Fruit fly (Drosophila melanogaster) whole organism, embryonic: Measurements from ENCODE around the gene Spase25.

Experiments used
- Antp ChIP-seq: fragments of 200-800 bp; sonication (Bioruptor generic); optimal IDR thresholded peaks from 3 replicates; lab custom pipeline; 2016; ENCODE audit warnings: missing biosample characterization, missing genetic modification characterization
- Atf3 ChIP-seq: fragments of 200-800 bp; sonication (Bioruptor generic); optimal IDR thresholded peaks from 3 replicates; lab custom pipeline; 2016; ENCODE audit warnings: missing biosample characterization, missing genetic modification characterization
- CG10209 ChIP-seq: fragments of 200-800 bp; sonication (Bioruptor generic); optimal IDR thresholded peaks from 3 replicates; lab custom pipeline; 2017; ENCODE audit warnings: missing biosample characterization, mild to moderate bottlenecking, missing genetic modification characterization, missing genetic modification reagents
- CG10321 ChIP-seq: fragments of 200-800 bp; sonication (Bioruptor generic); IDR thresholded peaks from 2 replicates; pipeline ENCODE4 v1.3.6; 2022; ENCODE audit warnings: missing biosample characterization, missing genetic modification characterization
- CG10543 ChIP-seq: fragments of 200-800 bp; sonication (Bioruptor generic); optimal IDR thresholded peaks from 3 replicates; lab custom pipeline; 2017; ENCODE audit warnings: missing biosample characterization, mild to moderate bottlenecking, missing genetic modification characterization, moderate library complexity
- CG11085 ChIP-seq: fragments of 200-800 bp; sonication (Bioruptor generic); IDR thresholded peaks from 2 replicates; pipeline ENCODE4 v1.3.6; 2022; ENCODE audit warnings: missing biosample characterization, missing genetic modification characterization
- CG12071 ChIP-seq: fragments of 200-800 bp; sonication (Bioruptor generic); optimal IDR thresholded peaks from 3 replicates; lab custom pipeline; 2018; ENCODE audit warnings: missing biosample characterization, mild to moderate bottlenecking, missing genetic modification characterization
- CG12236 ChIP-seq: fragments of 200-800 bp; sonication (Bioruptor generic); optimal IDR thresholded peaks from 2 replicates; lab custom pipeline; 2016; ENCODE audit warnings: missing biosample characterization, missing genetic modification characterization
- CG13287 ChIP-seq: fragments of 200-800 bp; sonication (Bioruptor generic); IDR thresholded peaks from 2 replicates; pipeline ENCODE4 v1.3.6; 2022; ENCODE audit warnings: missing biosample characterization, missing genetic modification characterization; ENCODE audit not compliant: partially characterized antibody
- CG14050 ChIP-seq: fragments of 200-800 bp; sonication (Bioruptor generic); IDR thresholded peaks from 3 replicates; pipeline ENCODE4 v1.3.6; 2022; ENCODE audit warnings: missing biosample characterization, missing genetic modification characterization
- CG31224 ChIP-seq: fragments of 200-800 bp; sonication (Bioruptor generic); IDR thresholded peaks from 2 replicates; pipeline ENCODE4 v1.3.6; 2022; ENCODE audit warnings: missing biosample characterization, missing genetic modification characterization
- CG31388 ChIP-seq: fragments of 200-800 bp; sonication (Bioruptor generic); optimal IDR thresholded peaks from 2 replicates; lab custom pipeline; 2016; ENCODE audit warnings: missing biosample characterization, missing genetic modification characterization
- CG34224 ChIP-seq: fragments of 200-800 bp; sonication (Bioruptor generic); IDR thresholded peaks from 3 replicates; pipeline ENCODE4 v1.3.6; 2022; ENCODE audit warnings: missing biosample characterization, missing genetic modification characterization; ENCODE audit not compliant: partially characterized antibody
- CG42726 ChIP-seq: fragments of 200-800 bp; sonication (Bioruptor generic); IDR thresholded peaks from 2 replicates; pipeline ENCODE4 v1.3.6; 2022; ENCODE audit warnings: missing biosample characterization, missing genetic modification characterization; ENCODE audit not compliant: partially characterized antibody
- CG4282 ChIP-seq: fragments of 200-800 bp; sonication (Bioruptor generic); optimal IDR thresholded peaks from 2 replicates; lab custom pipeline; 2016; ENCODE audit warnings: missing biosample characterization, missing genetic modification characterization
- CG4854 ChIP-seq: fragments of 200-800 bp; sonication (Bioruptor generic); optimal IDR thresholded peaks from 2 replicates; lab custom pipeline; 2016; ENCODE audit warnings: missing biosample characterization, missing genetic modification characterization, inconsistent platforms
- CG7839 ChIP-seq: fragments of 200-800 bp; sonication (Bioruptor generic); optimal IDR thresholded peaks from 3 replicates; lab custom pipeline; 2018; ENCODE audit warnings: missing biosample characterization, mild to moderate bottlenecking, missing genetic modification characterization, moderate library complexity
- CG8924 ChIP-seq: fragments of 200-800 bp; optimal IDR thresholded peaks from 3 replicates; lab custom pipeline; 2019; ENCODE audit warnings: missing biosample characterization, mild to moderate bottlenecking, missing genetic modification characterization, moderate library complexity
- CG9797 ChIP-seq: fragments of 200-800 bp; sonication (Bioruptor generic); optimal IDR thresholded peaks from 3 replicates; lab custom pipeline; 2018; ENCODE audit warnings: missing biosample characterization, mild to moderate bottlenecking, missing genetic modification characterization
- CHES-1-like ChIP-seq: fragments of 200-800 bp; sonication (Bioruptor generic); optimal IDR thresholded peaks from 2 replicates; lab custom pipeline; 2016; ENCODE audit warnings: missing biosample characterization, missing genetic modification characterization
- CTCF ChIP-seq: fragments of 200-800 bp; sonication (Bioruptor generic); optimal IDR thresholded peaks from 2 replicates; lab custom pipeline; 2017; ENCODE audit warnings: missing biosample characterization, mild to moderate bottlenecking, missing genetic modification characterization, moderate library complexity
- Chrac-16 ChIP-seq: fragments of 200-800 bp; sonication (Bioruptor generic); optimal IDR thresholded peaks from 3 replicates; lab custom pipeline; 2016; ENCODE audit warnings: missing biosample characterization, missing genetic modification characterization
- Dip2 ChIP-seq: fragments of 200-800 bp; sonication (Bioruptor generic); IDR thresholded peaks from 2 replicates; pipeline ENCODE4 v1.3.6; 2022; ENCODE audit warnings: missing biosample characterization, missing genetic modification characterization
- E2f2 ChIP-seq: fragments of 200-800 bp; sonication (Bioruptor generic); IDR thresholded peaks from 2 replicates; pipeline ENCODE4 v1.3.6; 2022; ENCODE audit warnings: missing biosample characterization, missing genetic modification characterization
- HLH3B ChIP-seq: fragments of 200-800 bp; sonication (Bioruptor generic); IDR thresholded peaks from 2 replicates; pipeline ENCODE4 v1.3.6; 2022; ENCODE audit warnings: missing biosample characterization, missing genetic modification characterization
- Hand ChIP-seq: fragments of 200-800 bp; sonication (Bioruptor generic); optimal IDR thresholded peaks from 2 replicates; lab custom pipeline; 2017; ENCODE audit warnings: mild to moderate bottlenecking, missing biosample characterization, missing genetic modification reagents, missing genetic modification characterization
- Hr51 ChIP-seq, 2 experiments: fragments of 200-800 bp; sonication (Bioruptor generic); optimal IDR thresholded peaks; 2 replicates in 1 of 2; 3 replicates in 1 of 2; lab custom pipeline; 2016 to 2018; ENCODE audit warnings: missing biosample characterization in 2 of 2, missing genetic modification characterization in 2 of 2, mild to moderate bottlenecking in 1 of 2, moderate library complexity in 1 of 2
- Hsf ChIP-seq: fragments of 200-800 bp; sonication (Bioruptor generic); optimal IDR thresholded peaks from 3 replicates; lab custom pipeline; 2016; ENCODE audit warnings: missing biosample characterization, missing genetic modification characterization
- Lpt ChIP-seq: fragments of >200 bp; optimal IDR thresholded peaks from 2 replicates; lab custom pipeline; 2018; ENCODE audit warnings: missing biosample characterization, missing genetic modification characterization
- Max ChIP-seq: fragments of 200-800 bp; sonication (Bioruptor generic); optimal IDR thresholded peaks from 2 replicates; lab custom pipeline; 2016; ENCODE audit warnings: missing biosample characterization, mild to moderate bottlenecking, missing genetic modification characterization
- Mes4 ChIP-seq: fragments of 200-800 bp; sonication (Bioruptor generic); optimal IDR thresholded peaks from 2 replicates; lab custom pipeline; 2016; ENCODE audit warnings: missing biosample characterization, missing genetic modification characterization
- Rx ChIP-seq: fragments of 200-800 bp; sonication (Bioruptor generic); IDR thresholded peaks from 2 replicates; pipeline ENCODE4 v1.3.6; 2022; ENCODE audit warnings: missing biosample characterization, missing genetic modification characterization
- TFAM ChIP-seq: fragments of 200-800 bp; sonication (Bioruptor generic); optimal IDR thresholded peaks from 2 replicates; lab custom pipeline; 2017; ENCODE audit warnings: missing biosample characterization, missing genetic modification characterization, inconsistent platforms
- chm ChIP-seq: fragments of 200-800 bp; sonication (Bioruptor generic); IDR thresholded peaks from 2 replicates; pipeline ENCODE4 v1.3.6; 2022; ENCODE audit warnings: missing biosample characterization, missing genetic modification characterization
- da ChIP-seq: fragments of 200-800 bp; sonication (Bioruptor generic); optimal IDR thresholded peaks from 2 replicates; lab custom pipeline; 2016; ENCODE audit warnings: missing biosample characterization, missing genetic modification characterization
- dm ChIP-seq: fragments of 200-800 bp; sonication (Bioruptor generic); optimal IDR thresholded peaks from 3 replicates; lab custom pipeline; 2016; ENCODE audit warnings: missing biosample characterization, missing genetic modification characterization
- fu2 ChIP-seq: fragments of 200-800 bp; sonication (Bioruptor generic); optimal IDR thresholded peaks from 2 replicates; lab custom pipeline; 2016; ENCODE audit warnings: missing biosample characterization, missing genetic modification characterization
- hth ChIP-seq: fragments of >200 bp; optimal IDR thresholded peaks from 2 replicates; lab custom pipeline; 2017; ENCODE audit warnings: inconsistent platforms
- inv ChIP-seq: fragments of 200-800 bp; sonication (Bioruptor generic); IDR thresholded peaks from 2 replicates; pipeline ENCODE4 v1.3.6; 2022; ENCODE audit warnings: missing biosample characterization, missing genetic modification characterization; ENCODE audit not compliant: partially characterized antibody
- kni ChIP-seq: fragments of 200-800 bp; sonication (Bioruptor generic); optimal IDR thresholded peaks from 3 replicates; lab custom pipeline; 2017; ENCODE audit warnings: mild to moderate bottlenecking, missing biosample characterization, missing genetic modification reagents, missing genetic modification characterization
- lab ChIP-seq: fragments of 200-800 bp; sonication (Bioruptor generic); optimal IDR thresholded peaks from 3 replicates; lab custom pipeline; 2017; ENCODE audit warnings: missing biosample characterization, missing genetic modification characterization, mild to moderate bottlenecking, moderate library complexity, missing genetic modification reagents
- maf-S ChIP-seq: fragments of 200-800 bp; sonication (Bioruptor generic); optimal IDR thresholded peaks from 2 replicates; lab custom pipeline; 2016; ENCODE audit warnings: missing biosample characterization, missing genetic modification characterization
- ranshi ChIP-seq: fragments of 200-800 bp; sonication (Bioruptor generic); IDR thresholded peaks from 2 replicates; pipeline ENCODE4 v1.3.6; 2022; ENCODE audit warnings: missing biosample characterization, missing genetic modification characterization
- repo ChIP-seq: fragments of 200-800 bp; sonication (Bioruptor generic); optimal IDR thresholded peaks from 2 replicates; lab custom pipeline; 2016; ENCODE audit warnings: missing biosample characterization, missing genetic modification characterization
- rib ChIP-seq: fragments of 200-800 bp; sonication (Bioruptor generic); IDR thresholded peaks from 2 replicates; pipeline ENCODE4 v1.3.6; 2022; ENCODE audit warnings: missing biosample characterization, missing genetic modification characterization
- sens-2 ChIP-seq: fragments of 200-800 bp; sonication (Bioruptor generic); IDR thresholded peaks from 2 replicates; pipeline ENCODE4 v1.3.6; 2022; ENCODE audit warnings: missing biosample characterization, missing genetic modification characterization
- sisA ChIP-seq: fragments of 200-800 bp; sonication (Bioruptor generic); IDR thresholded peaks from 2 replicates; pipeline ENCODE4 v1.3.6; 2022; ENCODE audit warnings: missing biosample characterization, missing genetic modification characterization
- sqz ChIP-seq: fragments of 200-800 bp; sonication (Bioruptor generic); optimal IDR thresholded peaks from 3 replicates; lab custom pipeline; 2018; ENCODE audit warnings: missing biosample characterization, mild to moderate bottlenecking, missing genetic modification characterization
- sug ChIP-seq: fragments of 200-800 bp; optimal IDR thresholded peaks from 2 replicates; lab custom pipeline; 2019; ENCODE audit warnings: missing biosample characterization, mild to moderate bottlenecking, missing genetic modification characterization, moderate library complexity
- ttk ChIP-seq: fragments of 200-800 bp; sonication (Bioruptor generic); IDR thresholded peaks from 2 replicates; pipeline ENCODE4 v2.1.2; 2022; ENCODE audit warnings: missing biosample characterization, missing genetic modification characterization
- tup ChIP-seq: fragments of 200-800 bp; sonication (Bioruptor generic); optimal IDR thresholded peaks from 2 replicates; lab custom pipeline; 2016; ENCODE audit warnings: missing biosample characterization, mild to moderate bottlenecking, missing genetic modification characterization, moderate library complexity
- unc-4 ChIP-seq: fragments of 200-800 bp; sonication (Bioruptor generic); IDR thresholded peaks from 2 replicates; pipeline ENCODE4 v1.3.6; 2022; ENCODE audit warnings: missing biosample characterization, missing genetic modification characterization; ENCODE audit not compliant: partially characterized antibody
- vvl ChIP-seq: fragments of 200-800 bp; sonication (Bioruptor generic); IDR thresholded peaks from 2 replicates; pipeline ENCODE4 v1.3.6; 2022; ENCODE audit warnings: missing biosample characterization, missing genetic modification characterization

Gene Spase25

dm6 chrX:11499454-11499853 lies 14.4 kb downstream of the Spase25 start (continued):
- TF ChIP-seq CG10543 (no peak), Hsf (peak; percentile 27), sug (no peak), Hand (no peak), CG8924 (no peak), CG4854 (GFP tag; lab: Kevin White, UChicago) (no peak), CG31388 (GFP tag; lab: Kevin White, UChicago) (no peak), unc-4 (GFP tag; lab: Robert Waterston, UW) (no peak), sisA (peak; percentile 67), CG12071 (peak; percentile 33), CHES-1-like (GFP tag; lab: Kevin White, UChicago) (no peak), kni (GFP tag; lab: Kevin White, UChicago) (no peak), HLH3B (GFP tag; lab: Robert Waterston, UW) (peak; percentile 39; the same call in 1 of the 2 replicates), CG14050 (no peak), dm (GFP tag; lab: Kevin White, UChicago) (no peak), Mes4 (GFP tag; lab: Kevin White, UChicago) (peak; percentile 35), Rx (GFP tag; lab: Robert Waterston, UW) (0 out of 2 replicates have a peak, but pooled peaks have one; percentile 41), TFAM (GFP tag; lab: Kevin White, UChicago) (no peak), CG42726 (GFP tag; lab: Robert Waterston, UW) (no peak), rib (GFP tag; lab: Robert Waterston, UW) (no peak), ttk (no peak), ranshi (GFP tag; lab: Robert Waterston, UW) (peak; percentile 55; the same call in 1 of the 2 replicates), CG12236 (GFP tag; lab: Kevin White, UChicago) (no peak), CTCF (GFP tag; lab: Kevin White, UChicago) (no peak), fu2 (GFP tag; lab: Kevin White, UChicago) (no peak), inv (GFP tag; lab: Robert Waterston, UW) (no peak), sens-2 (no peak), CG9797 (GFP tag; lab: Kevin White, UChicago) (no peak), repo (GFP tag; lab: Kevin White, UChicago) (peak; percentile 22), CG4282 (GFP tag; lab: Kevin White, UChicago) (no peak), Antp (GFP tag; lab: Kevin White, UChicago) (peak; percentile 59), CG7839 (peak; percentile 43), tup (GFP tag; lab: Kevin White, UChicago) (no peak), chm (GFP tag; lab: Robert Waterston, UW) (no peak), CG34224 (GFP tag; lab: Robert Waterston, UW) (no peak), CG11085 (no peak; the same call in 1 of the 2 replicates), vvl (GFP tag; lab: Robert Waterston, UW) (peak; percentile 63), Chrac-16 (GFP tag; lab: Kevin White, UChicago) (no peak), Max (GFP tag; lab: Kevin White, UChicago) (no peak), da (no peak), maf-S (GFP tag; lab: Kevin White, UChicago) (no peak), sqz (GFP tag; lab: Kevin White, UChicago) (no peak), Dip2 (GFP tag; lab: Robert Waterston, UW) (no peak), lab (GFP tag; lab: Kevin White, UChicago) (peak; percentile 25), E2f2 (GFP tag; lab: Robert Waterston, UW) (no peak), CG10209 (no peak), Lpt (no peak), CG31224 (GFP tag; lab: Robert Waterston, UW) (peak; percentile 14; the same call in 1 of the 2 replicates), CG10321 (GFP tag; lab: Robert Waterston, UW) (no peak), CG13287 (GFP tag; lab: Robert Waterston, UW) (no peak), Hr51 (GFP tag; optimal IDR thresholded peaks at IDR 0.05; lab: Kevin White, UChicago) (peak in 1 of 2 experiments; percentile 6), Atf3 (GFP tag; lab: Kevin White, UChicago) (no peak), hth (lab: Kevin White, UChicago) (no peak)
